Worm (Caenorhabditis elegans): ENCODE results near the gene F13H8.12.
A peak's percentile ranks its signal among the peaks of the same experiment; 100 is the strongest.

- TF ChIP-seq T22C8.4 (GFP tag; IDR thresholded peaks at IDR 0.05) (peak; percentile 25; the same call in 1 of the 2 replicates), tab-1 (GFP tag; IDR thresholded peaks at IDR 0.05) (peak; percentile 35; the same call in 1 of the 2 replicates), ztf-23 (GFP tag; IDR thresholded peaks at IDR 0.05) (peak; percentile 86; the same call in 1 of the 2 replicates), cog-1 (tag; optimal IDR thresholded peaks at IDR 0.05) (peak; percentile 43), ztf-29 (GFP tag; IDR thresholded peaks at IDR 0.05) (no peak), klf-2 (GFP tag; conservative IDR thresholded peaks at IDR 0.05) (0 out of 2 replicates have a peak, but pooled peaks have one; percentile 37), flt-1 (GFP tag; IDR thresholded peaks at IDR 0.05) (peak; percentile 81), med-1 (GFP tag; optimal IDR thresholded peaks at IDR 0.05; ENCODE audit: insufficient read depth) (no peak), ref-1 (GFP tag; conservative IDR thresholded peaks at IDR 0.05) (no peak)
These were observed 7.6 kb downstream of the F13H8.12 start, which contains the start of gene F13H8.2 for ce11 chrII:6269805-6270414.
